Fruit fly (Drosophila melanogaster) whole organism, adult: ENCODE measurements around the gene mtrm.

Source experiments
- CG11617 ChIP-seq: fragments of 200-800 bp; sonication (Bioruptor generic); optimal IDR thresholded peaks from 2 replicates; lab custom pipeline; 2017; ENCODE audit warnings: mild to moderate bottlenecking, missing biosample characterization, missing genetic modification reagents, missing genetic modification characterization
- CG12768 ChIP-seq: fragments of 200-800 bp; sonication (Bioruptor generic); optimal IDR thresholded peaks from 2 replicates; lab custom pipeline; 2017; ENCODE audit warnings: missing biosample characterization, missing genetic modification characterization, mild to moderate bottlenecking, moderate library complexity, missing genetic modification reagents
- CG14711 ChIP-seq: fragments of 200-800 bp; sonication (Bioruptor generic); optimal IDR thresholded peaks from 2 replicates; lab custom pipeline; 2018; ENCODE audit warnings: missing biosample characterization, mild to moderate bottlenecking, missing genetic modification characterization, moderate library complexity
- CG1620 ChIP-seq: fragments of 200-800 bp; sonication (Bioruptor generic); optimal IDR thresholded peaks from 2 replicates; lab custom pipeline; 2016; ENCODE audit warnings: missing biosample characterization, missing genetic modification characterization
- CG33017 ChIP-seq: fragments of 200-800 bp; sonication (Bioruptor generic); optimal IDR thresholded peaks from 2 replicates; lab custom pipeline; 2018; ENCODE audit warnings: missing biosample characterization, mild to moderate bottlenecking, missing genetic modification characterization, moderate library complexity
- CG5204 ChIP-seq: fragments of 200-800 bp; sonication (Bioruptor generic); optimal IDR thresholded peaks from 2 replicates; lab custom pipeline; 2016; ENCODE audit warnings: missing biosample characterization, missing genetic modification characterization
- CG7045 ChIP-seq: fragments of 200-800 bp; sonication (Bioruptor generic); optimal IDR thresholded peaks from 2 replicates; lab custom pipeline; 2017; ENCODE audit warnings: missing biosample characterization, mild to moderate bottlenecking, missing genetic modification characterization
- CG7101 ChIP-seq: fragments of 200-800 bp; sonication (Bioruptor generic); optimal IDR thresholded peaks from 2 replicates; lab custom pipeline; 2018; ENCODE audit warnings: missing biosample characterization, mild to moderate bottlenecking, missing genetic modification characterization, moderate library complexity
- Clk ChIP-seq: fragments of 200-800 bp; sonication (Bioruptor generic); optimal IDR thresholded peaks from 2 replicates; lab custom pipeline; 2017; ENCODE audit warnings: missing biosample characterization, missing genetic modification characterization
- Crg-1 ChIP-seq: fragments of 200-800 bp; sonication (Bioruptor generic); optimal IDR thresholded peaks from 2 replicates; lab custom pipeline; 2016; ENCODE audit warnings: missing biosample characterization, missing genetic modification characterization
- Hr96 ChIP-seq: fragments of 200-800 bp; sonication (Bioruptor generic); optimal IDR thresholded peaks from 2 replicates; lab custom pipeline; 2016; ENCODE audit warnings: missing biosample characterization, missing genetic modification characterization
- Mnt ChIP-seq: fragments of 200-800 bp; sonication (Bioruptor generic); optimal IDR thresholded peaks from 2 replicates; lab custom pipeline; 2016; ENCODE audit warnings: missing biosample characterization, mild to moderate bottlenecking, missing genetic modification characterization
- bab1 ChIP-seq: fragments of 200-800 bp; sonication (Bioruptor generic); optimal IDR thresholded peaks from 3 replicates; lab custom pipeline; 2019; ENCODE audit warnings: missing biosample characterization, mild to moderate bottlenecking, missing genetic modification characterization, moderate library complexity
- cic ChIP-seq: fragments of 200-800 bp; sonication (Bioruptor generic); optimal IDR thresholded peaks from 2 replicates; lab custom pipeline; 2017; ENCODE audit warnings: missing biosample characterization, mild to moderate bottlenecking, missing genetic modification characterization, moderate library complexity
- cnc ChIP-seq, 2 experiments: fragments of >200 bp; optimal IDR thresholded peaks; 2 replicates each; lab custom pipeline; 2017
- kay ChIP-seq: fragments of 200-800 bp; sonication (Bioruptor generic); peaks from one replicate; lab custom pipeline; 2016; ENCODE audit warnings: missing biosample characterization, missing genetic modification characterization, borderline replicate concordance
- ovo ChIP-seq: fragments of 200-800 bp; sonication (Bioruptor generic); optimal IDR thresholded peaks from 2 replicates; lab custom pipeline; 2016; ENCODE audit warnings: missing biosample characterization, missing genetic modification characterization
- pad ChIP-seq: fragments of 200-800 bp; sonication (Bioruptor generic); optimal IDR thresholded peaks from 3 replicates; lab custom pipeline; 2017; ENCODE audit warnings: missing biosample characterization, missing genetic modification characterization, mild to moderate bottlenecking, moderate library complexity, missing genetic modification reagents
- tj ChIP-seq: fragments of 200-800 bp; sonication (Bioruptor generic); optimal IDR thresholded peaks from 3 replicates; lab custom pipeline; 2017; ENCODE audit warnings: missing biosample characterization, mild to moderate bottlenecking, missing genetic modification characterization, moderate library complexity
- toe ChIP-seq: fragments of 200-800 bp; sonication (Bioruptor generic); optimal IDR thresholded peaks from 2 replicates; lab custom pipeline; 2016; ENCODE audit warnings: missing biosample characterization, missing genetic modification characterization

mtrm gene

dm6 chr3L:8446050-8446781 lies 33.4 kb downstream of the mtrm start:
- TF ChIP-seq CG12768 (GFP tag; lab: Kevin White, UChicago) (no peak), pad (GFP tag; lab: Kevin White, UChicago) (no peak), CG33017 (tag; lab: Kevin White, UChicago) (no peak), tj (GFP tag; lab: Kevin White, UChicago) (peak; percentile 98)

dm6 chr3L:8447795-8448516 lies 35.1 kb downstream of the mtrm start:
- no peak for TF ChIP-seq Crg-1 (GFP tag; lab: Kevin White, UChicago)
- no peak for TF ChIP-seq CG11617 (GFP tag; lab: Kevin White, UChicago)
- TF ChIP-seq CG7045 (GFP tag; lab: Kevin White, UChicago): peak; percentile 35
- peak; percentile 18 for TF ChIP-seq CG12768 (GFP tag; lab: Kevin White, UChicago)
- TF ChIP-seq CG14711 (tag; lab: Kevin White, UChicago): no peak
- TF ChIP-seq kay (GFP tag; lab: Kevin White, UChicago): peak; percentile 87
- no peak for TF ChIP-seq bab1 (GFP tag; lab: Kevin White, UChicago)
- TF ChIP-seq CG7101 (tag; lab: Kevin White, UChicago): peak; percentile 21
- peak; percentile 46 for TF ChIP-seq tj (GFP tag; lab: Kevin White, UChicago)
- TF ChIP-seq ovo (GFP tag; lab: Kevin White, UChicago): no peak
- no peak for TF ChIP-seq Clk (GFP tag; lab: Kevin White, UChicago)
- no peak for TF ChIP-seq CG1620 (GFP tag; lab: Kevin White, UChicago)
- no peak for TF ChIP-seq cnc (optimal IDR thresholded peaks at IDR 0.05; lab: Kevin White, UChicago)
- TF ChIP-seq pad (GFP tag; lab: Kevin White, UChicago): no peak
- peak; percentile 7 for TF ChIP-seq CG33017 (tag; lab: Kevin White, UChicago)
- peak; percentile 54 for TF ChIP-seq cic (GFP tag; lab: Kevin White, UChicago)
- no peak for TF ChIP-seq Mnt (GFP tag; lab: Kevin White, UChicago)
- TF ChIP-seq Hr96 (GFP tag; lab: Kevin White, UChicago): no peak
- TF ChIP-seq toe (GFP tag; lab: Kevin White, UChicago): no peak
- TF ChIP-seq CG5204 (GFP tag; lab: Kevin White, UChicago): no peak

- TF ChIP-seq bab1 (GFP tag; lab: Kevin White, UChicago) (peak; percentile 2), pad (GFP tag; lab: Kevin White, UChicago) (no peak), CG7101 (tag; lab: Kevin White, UChicago) (peak; percentile 16), CG12768 (GFP tag; lab: Kevin White, UChicago) (peak; percentile 19), CG14711 (tag; lab: Kevin White, UChicago) (peak; percentile 10), CG11617 (GFP tag; lab: Kevin White, UChicago) (no peak)
Observed at dm6 chr3L:8448517-8448889, 35.7 kb downstream of the mtrm start.

- TF ChIP-seq CG14711 (tag; lab: Kevin White, UChicago) (no peak), Crg-1 (GFP tag; lab: Kevin White, UChicago) (no peak), CG12768 (GFP tag; lab: Kevin White, UChicago) (no peak), CG5204 (GFP tag; lab: Kevin White, UChicago) (no peak), CG7101 (tag; lab: Kevin White, UChicago) (peak; percentile 35), ovo (GFP tag; lab: Kevin White, UChicago) (no peak)
Observed at dm6 chr3L:8449202-8449799, 36.5 kb downstream of the mtrm start, which contains the start of gene CG6983. Gene CG6983, minus strand, starts transcription at chr3L:8449377.

dm6 chr3L:8449800-8450690 lies 37.2 kb downstream of the mtrm start, which contains the start of gene Gug:
Gene Gug, plus strand, starts transcription at chr3L:8449922.
- TF ChIP-seq Mnt (GFP tag; lab: Kevin White, UChicago) (peak; percentile 25), Hr96 (GFP tag; lab: Kevin White, UChicago) (no peak), CG11617 (GFP tag; lab: Kevin White, UChicago) (no peak), toe (GFP tag; lab: Kevin White, UChicago) (no peak), bab1 (GFP tag; lab: Kevin White, UChicago) (peak; percentile 49), tj (GFP tag; lab: Kevin White, UChicago) (peak; percentile 86), CG12768 (GFP tag; lab: Kevin White, UChicago) (peak; percentile 49), pad (GFP tag; lab: Kevin White, UChicago) (peak; percentile 11), CG33017 (tag; lab: Kevin White, UChicago) (peak; percentile 19), cic (GFP tag; lab: Kevin White, UChicago) (peak; percentile 43), kay (GFP tag; lab: Kevin White, UChicago) (peak; percentile 82), CG7045 (GFP tag; lab: Kevin White, UChicago) (peak; percentile 31)
